Worm (Caenorhabditis elegans) whole organism, young adult: ENCODE data around the gene clec-8.
A peak's percentile ranks its signal among the peaks of the same experiment; 100 is the strongest.

Experiments
- D2030.7 ChIP-seq: fragments of 200-800 bp; sonication (Bioruptor generic); IDR thresholded peaks from 2 replicates; pipeline ENCODE4 v1.3.6; 2022; ENCODE audit warnings: missing genetic modification reagents, missing genetic modification characterization, missing compliant biosample characterization
- F10E7.11 ChIP-seq: sonication (generic microtip); optimal IDR thresholded peaks from 2 replicates; lab custom pipeline; 2017; ENCODE audit warnings: mild to moderate bottlenecking, missing genetic modification characterization, moderate library complexity, missing compliant biosample characterization
- F23B12.7 ChIP-seq: sonication (generic microtip); optimal IDR thresholded peaks from 2 replicates; lab custom pipeline; 2017; ENCODE audit warnings: missing genetic modification characterization, mild to moderate bottlenecking, missing compliant biosample characterization, antibody characterized with exemption, moderate library complexity; ENCODE audit not compliant: insufficient read depth
- F33H1.4 ChIP-seq: fragments of 200-800 bp; sonication (Bioruptor generic); IDR thresholded peaks from 2 replicates; pipeline ENCODE4 v1.3.6; 2022; ENCODE audit warnings: missing genetic modification reagents, missing genetic modification characterization, missing compliant biosample characterization
- F49E8.2 ChIP-seq: sonication (generic microtip); optimal IDR thresholded peaks from 3 replicates; lab custom pipeline; 2017; ENCODE audit warnings: missing genetic modification characterization, mild to moderate bottlenecking, missing compliant biosample characterization, antibody characterized with exemption, moderate library complexity; ENCODE audit not compliant: insufficient read depth
- F55B11.4 ChIP-seq: sonication (generic microtip); optimal IDR thresholded peaks from 2 replicates; lab custom pipeline; 2016; ENCODE audit warnings: missing compliant biosample characterization, missing genetic modification characterization, borderline replicate concordance; ENCODE audit not compliant: insufficient read depth
- K11D2.4 ChIP-seq: fragments of 200-800 bp; sonication (Bioruptor generic); IDR thresholded peaks from 2 replicates; pipeline ENCODE4 v1.3.6; 2022; ENCODE audit warnings: missing genetic modification reagents, missing genetic modification characterization, missing compliant biosample characterization
- T07F8.4 ChIP-seq: sonication (generic microtip); optimal IDR thresholded peaks from 2 replicates; lab custom pipeline; 2016; ENCODE audit warnings: mild to moderate bottlenecking, missing genetic modification characterization, moderate library complexity, missing compliant biosample characterization
- Y56A3A.18 ChIP-seq: fragments of 200-800 bp; sonication (Bioruptor generic); IDR thresholded peaks from 2 replicates; pipeline ENCODE4 v1.3.6; 2022; ENCODE audit warnings: missing genetic modification reagents, missing genetic modification characterization, missing compliant biosample characterization
- akir-1 ChIP-seq: fragments of 200-800 bp; sonication (Bioruptor generic); optimal IDR thresholded peaks from 2 replicates; lab custom pipeline; 2018; ENCODE audit warnings: mild to moderate bottlenecking, missing genetic modification characterization, moderate library complexity, missing compliant biosample characterization
- ama-1 ChIP-seq, 3 experiments: fragments of 150-350 bp in 1 of 3; sonication (generic microtip) in 2 of 3; optimal IDR thresholded peaks; 2 replicates each; lab custom pipeline; 2014 to 2018; ENCODE audit warnings: missing biosample characterization in 2 of 3, missing genetic modification characterization in 2 of 3, missing genetic modification reagents in 2 of 3
- attf-3 ChIP-seq: fragments of 200-800 bp; sonication (Bioruptor generic); conservative IDR thresholded peaks from 2 replicates; pipeline ENCODE4 v1.3.6; 2022; ENCODE audit warnings: missing genetic modification reagents, missing genetic modification characterization, missing compliant biosample characterization
- bed-1 ChIP-seq: fragments of 200-800 bp; sonication (Bioruptor generic); IDR thresholded peaks from 2 replicates; pipeline ENCODE4 v1.3.6; 2022; ENCODE audit warnings: missing genetic modification reagents, missing genetic modification characterization, missing compliant biosample characterization
- cebp-2 ChIP-seq: fragments of 200-800 bp; sonication (Bioruptor generic); IDR thresholded peaks from 2 replicates; pipeline ENCODE4 v1.3.6; 2022; ENCODE audit warnings: missing genetic modification characterization, missing compliant biosample characterization
- ceh-27 ChIP-seq: fragments of 200-800 bp; sonication (Bioruptor generic); optimal IDR thresholded peaks from 2 replicates; lab custom pipeline; 2018; ENCODE audit warnings: mild to moderate bottlenecking, missing genetic modification characterization, moderate library complexity, missing compliant biosample characterization
- dox-1 ChIP-seq: fragments of 200-800 bp; sonication (Bioruptor generic); IDR thresholded peaks from 2 replicates; pipeline ENCODE4 v1.3.6; 2022; ENCODE audit warnings: missing genetic modification reagents, missing genetic modification characterization, missing compliant biosample characterization
- efl-1 ChIP-seq: fragments of 150-350 bp; optimal IDR thresholded peaks from 2 replicates; lab custom pipeline; 2014; ENCODE audit warnings: missing biosample characterization, missing genetic modification reagents, missing genetic modification characterization
- egl-44 ChIP-seq: fragments of 200-800 bp; sonication (Bioruptor generic); IDR thresholded peaks from 2 replicates; pipeline ENCODE4 v1.3.6; 2022; ENCODE audit warnings: missing genetic modification reagents, missing genetic modification characterization, missing compliant biosample characterization
- egrh-3 ChIP-seq: fragments of 200-800 bp; sonication (Bioruptor generic); IDR thresholded peaks from 2 replicates; pipeline ENCODE4 v1.3.6; 2022; ENCODE audit warnings: missing genetic modification reagents, missing genetic modification characterization, missing compliant biosample characterization
- gei-17 ChIP-seq: fragments of 200-800 bp; sonication (Bioruptor generic); optimal IDR thresholded peaks from 2 replicates; lab custom pipeline; 2018; ENCODE audit warnings: mild to moderate bottlenecking, missing genetic modification characterization, missing compliant biosample characterization
- him-1 ChIP-seq: sonication (generic microtip); optimal IDR thresholded peaks from 2 replicates; lab custom pipeline; 2016; ENCODE audit warnings: missing genotype, missing genetic modification reagents, missing genetic modification characterization, missing compliant biosample characterization
- hlh-12 ChIP-seq: sonication (generic microtip); optimal IDR thresholded peaks from 2 replicates; lab custom pipeline; 2016; ENCODE audit warnings: missing genetic modification characterization, missing compliant biosample characterization
- hmg-1.2 ChIP-seq: fragments of 200-800 bp; sonication (Bioruptor generic); IDR thresholded peaks from 2 replicates; pipeline ENCODE4 v1.3.6; 2022; ENCODE audit warnings: missing genetic modification reagents, missing genetic modification characterization, missing compliant biosample characterization
- hmg-20 ChIP-seq: fragments of 200-800 bp; sonication (Bioruptor generic); IDR thresholded peaks from 2 replicates; pipeline ENCODE4 v1.3.6; 2022; ENCODE audit warnings: missing genetic modification reagents, missing genetic modification characterization, missing compliant biosample characterization
- let-526 ChIP-seq: fragments of 200-800 bp; sonication (Bioruptor generic); IDR thresholded peaks from 2 replicates; pipeline ENCODE4 v1.3.6; 2022; ENCODE audit warnings: missing genetic modification reagents, missing genetic modification characterization, missing compliant biosample characterization
- lin-54 ChIP-seq: fragments of 200-800 bp; sonication (Bioruptor generic); optimal IDR thresholded peaks from 2 replicates; lab custom pipeline; 2018; ENCODE audit warnings: mild to moderate bottlenecking, missing genetic modification characterization, missing compliant biosample characterization
- lsy-27 ChIP-seq: sonication (generic microtip); optimal IDR thresholded peaks from 2 replicates; lab custom pipeline; 2017; ENCODE audit warnings: missing genetic modification characterization, mild to moderate bottlenecking, missing compliant biosample characterization, antibody characterized with exemption, missing genotype, borderline replicate concordance; ENCODE audit not compliant: insufficient read depth
- madf-10 ChIP-seq: sonication (generic microtip); optimal IDR thresholded peaks from 2 replicates; lab custom pipeline; 2016; ENCODE audit warnings: mild to moderate bottlenecking, missing genetic modification characterization, missing compliant biosample characterization
- mcd-1 ChIP-seq: fragments of 200-800 bp; sonication (Bioruptor generic); IDR thresholded peaks from 2 replicates; pipeline ENCODE4 v1.3.6; 2022; ENCODE audit warnings: missing genetic modification reagents, missing genetic modification characterization, missing compliant biosample characterization
- mel-28 ChIP-seq: sonication (generic microtip); optimal IDR thresholded peaks from 2 replicates; lab custom pipeline; 2016; ENCODE audit warnings: borderline replicate concordance, mild to moderate bottlenecking, missing genetic modification characterization, missing compliant biosample characterization
- mes-4 ChIP-seq: sonication (generic microtip); optimal IDR thresholded peaks from 2 replicates; lab custom pipeline; 2016; ENCODE audit warnings: missing genotype, missing genetic modification characterization, missing compliant biosample characterization
- nfya-2 ChIP-seq: fragments of 200-800 bp; sonication (Bioruptor generic); IDR thresholded peaks from 2 replicates; pipeline ENCODE4 v1.3.6; 2022; ENCODE audit warnings: missing genetic modification reagents, missing genetic modification characterization, missing compliant biosample characterization
- nhr-80 ChIP-seq: sonication (generic microtip); optimal IDR thresholded peaks from 2 replicates; lab custom pipeline; 2016; ENCODE audit warnings: missing genetic modification characterization, missing compliant biosample characterization
- pha-4 ChIP-seq: fragments of 150-350 bp; sonication (generic microtip); optimal IDR thresholded peaks from 2 replicates; lab custom pipeline; 2014; ENCODE audit warnings: missing biosample characterization, missing genetic modification reagents, missing genetic modification characterization
- snpc-3.4 ChIP-seq: sonication (generic microtip); optimal IDR thresholded peaks from 2 replicates; lab custom pipeline; 2017; ENCODE audit warnings: missing genetic modification characterization, mild to moderate bottlenecking, missing compliant biosample characterization, antibody characterized with exemption, moderate library complexity, missing genotype, missing genetic modification reagents
- unc-62 ChIP-seq: fragments of 150-350 bp; optimal IDR thresholded peaks from 2 replicates; lab custom pipeline; 2014; ENCODE audit warnings: missing biosample characterization, missing genetic modification reagents, missing genetic modification characterization
- zfh-2 ChIP-seq: fragments of 200-800 bp; sonication (Bioruptor generic); conservative IDR thresholded peaks from 2 replicates; pipeline ENCODE4 v1.3.6; 2022; ENCODE audit warnings: missing genetic modification reagents, missing genetic modification characterization, missing compliant biosample characterization
- ztf-22 ChIP-seq: fragments of 200-800 bp; sonication (Bioruptor generic); optimal IDR thresholded peaks from 2 replicates; lab custom pipeline; 2018; ENCODE audit warnings: mild to moderate bottlenecking, missing genetic modification characterization, moderate library complexity, missing compliant biosample characterization
- ztf-25 ChIP-seq: fragments of 200-800 bp; sonication (Bioruptor generic); IDR thresholded peaks from 2 replicates; pipeline ENCODE4 v1.3.6; 2022; ENCODE audit warnings: missing genetic modification reagents, missing genetic modification characterization, missing compliant biosample characterization
- ztf-6 ChIP-seq: fragments of 200-800 bp; sonication (Bioruptor generic); IDR thresholded peaks from 2 replicates; pipeline ENCODE4 v1.3.6; 2022; ENCODE audit warnings: missing genetic modification reagents, missing genetic modification characterization, missing compliant biosample characterization

clec-8 gene

ce11 chrII:12550940-12551339, 26.9 kb downstream of the clec-8 start:
- TF ChIP-seq ztf-22 (GFP tag; lab: Kevin White, UChicago) (no peak), pha-4 (tag; lab: Kevin White, UChicago) (no peak), dox-1 (GFP tag; lab: Robert Waterston, UW) (no peak)

ce11 chrII:12549613-12550012, 28.2 kb downstream of the clec-8 start:
- TF ChIP-seq gei-17 (GFP tag; lab: Kevin White, UChicago) (no peak), ama-1 (optimal IDR thresholded peaks at IDR 0.05; lab: Kevin White, UChicago) (no peak), ama-1 (GFP tag; optimal IDR thresholded peaks at IDR 0.05; lab: Kevin White, UChicago) (no peak), F10E7.11 (tag; lab: Kevin White, UChicago) (no peak), mcd-1 (no peak), K11D2.4 (GFP tag; lab: Robert Waterston, UW) (no peak), F23B12.7 (no peak), attf-3 (no peak), snpc-3.4 (no peak), efl-1 (no peak), egl-44 (no peak), bed-1 (GFP tag; lab: Robert Waterston, UW) (no peak), lsy-27 (tag; lab: Kevin White, UChicago) (no peak), ztf-22 (GFP tag; lab: Kevin White, UChicago) (no peak), let-526 (no peak), mel-28 (tag; lab: Kevin White, UChicago) (no peak), zfh-2 (GFP tag; lab: Robert Waterston, UW) (no peak), F55B11.4 (no peak), hmg-20 (GFP tag; lab: Robert Waterston, UW) (no peak), hlh-12 (no peak), ztf-6 (GFP tag; lab: Robert Waterston, UW) (no peak)
- TF ChIP-seq, all 124 proteins: peak for 0

- TF ChIP-seq T07F8.4 (tag; lab: Kevin White, UChicago), result no peak
- TF ChIP-seq him-1 (tag; lab: Kevin White, UChicago), result no peak
- no peak for TF ChIP-seq akir-1
- TF ChIP-seq efl-1, result no peak
- TF ChIP-seq, all 124 proteins: peak for 0
Observed at ce11 chrII:12547547-12547946, 30.3 kb downstream of the clec-8 start, which contains the start of gene F49C5.16. TSS of gene F49C5.16 (plus strand) at chrII:12547847.

- no peak for TF ChIP-seq F49E8.2 (tag; lab: Kevin White, UChicago)
- no peak for TF ChIP-seq Y56A3A.18 (GFP tag; lab: Robert Waterston, UW)
- TF ChIP-seq ceh-27 (GFP tag; lab: Kevin White, UChicago), result no peak
- TF ChIP-seq, all 124 proteins: peak for 0
Observed at ce11 chrII:12546413-12546812, 31.4 kb downstream of the clec-8 start, which contains the start of the genes F49C5.5 and F49C5.10. TSS of gene F49C5.5 (minus strand) at chrII:12546513. TSS of gene F49C5.10 (plus strand) at chrII:12546756.

ce11 chrII:12544533-12544932, 33.3 kb downstream of the clec-8 start, which contains the start of gene F49C5.9:
TSS of gene F49C5.9 (minus strand) at chrII:12544633.
- TF ChIP-seq efl-1 (no peak), hmg-1.2 (GFP tag; lab: Robert Waterston, UW) (no peak)

ce11 chrII:12542594-12542997, 35.3 kb downstream of the clec-8 start:
- peak; percentile 39 for TF ChIP-seq mes-4 (tag; lab: Kevin White, UChicago)
- no peak; the same call in none of the 2 replicates for TF ChIP-seq D2030.7 (GFP tag; lab: Robert Waterston, UW)
- TF ChIP-seq nhr-80, result peak; percentile 39
- peak; percentile 36; the same call in 1 of the 2 replicates for TF ChIP-seq ztf-25 (GFP tag; lab: Robert Waterston, UW)
- no peak for TF ChIP-seq unc-62 (GFP tag; lab: Kevin White, UChicago)
- no peak for TF ChIP-seq akir-1
- no peak for TF ChIP-seq nfya-2 (GFP tag; lab: Robert Waterston, UW)
- TF ChIP-seq madf-10, result peak; percentile 37
- TF ChIP-seq efl-1, result peak; percentile 21
- peak; percentile 11 for TF ChIP-seq F49E8.2 (tag; lab: Kevin White, UChicago)
- 0 out of 2 replicates have a peak, but pooled peaks have one; percentile 21 for TF ChIP-seq cebp-2 (GFP tag; lab: Robert Waterston, UW)
- peak; percentile 42 for TF ChIP-seq him-1 (tag; lab: Kevin White, UChicago)
- peak; percentile 1 for TF ChIP-seq lin-54
- TF ChIP-seq F33H1.4 (GFP tag; lab: Robert Waterston, UW), result no peak
- no peak for TF ChIP-seq egrh-3 (GFP tag; lab: Robert Waterston, UW)
